Fruit fly (Drosophila melanogaster) whole organism, prepupa: Measurements from ENCODE around the gene Elo68alpha.
A peak's percentile ranks its signal among the peaks of the same experiment; 100 is the strongest.
"Not testable (repeated sequence)": the region's sequence is repeated elsewhere in the genome, so short reads cannot be mapped to it uniquely, and the experiment has no call there.

Source experiments
- CG11762 ChIP-seq: fragments of 200-800 bp; sonication (Bioruptor generic); optimal IDR thresholded peaks from 3 replicates; lab custom pipeline; 2016; ENCODE audit warnings: missing biosample characterization, missing genetic modification characterization; ENCODE audit not compliant: insufficient read depth
- CG11902 ChIP-seq: fragments of 200-800 bp; sonication (Bioruptor generic); optimal IDR thresholded peaks from 3 replicates; lab custom pipeline; 2016; ENCODE audit warnings: missing biosample characterization, missing genetic modification characterization
- CG15336 ChIP-seq: fragments of 200-800 bp; sonication (Bioruptor generic); IDR thresholded peaks from 2 replicates; pipeline ENCODE4 v1.3.6; 2022; ENCODE audit warnings: missing biosample characterization, missing genetic modification characterization
- CG1621 ChIP-seq: fragments of 200-800 bp; sonication (Bioruptor generic); optimal IDR thresholded peaks from 3 replicates; lab custom pipeline; 2018; ENCODE audit warnings: missing biosample characterization, mild to moderate bottlenecking, missing genetic modification characterization
- CG16779 ChIP-seq: fragments of 200-800 bp; sonication (Bioruptor generic); optimal IDR thresholded peaks from 3 replicates; lab custom pipeline; 2017; ENCODE audit warnings: missing biosample characterization, mild to moderate bottlenecking, missing genetic modification characterization
- CG31627 ChIP-seq: fragments of 200-800 bp; sonication (Bioruptor generic); optimal IDR thresholded peaks from 3 replicates; lab custom pipeline; 2016; ENCODE audit warnings: missing biosample characterization, missing genetic modification characterization
- CG32006 ChIP-seq: fragments of 200-800 bp; sonication (Bioruptor generic); optimal IDR thresholded peaks from 3 replicates; lab custom pipeline; 2017; ENCODE audit warnings: missing biosample characterization, mild to moderate bottlenecking, missing genetic modification characterization
- CG34406 ChIP-seq: fragments of 200-800 bp; sonication (Bioruptor generic); optimal IDR thresholded peaks from 3 replicates; lab custom pipeline; 2016; ENCODE audit warnings: missing biosample characterization, missing genetic modification characterization
- CG6276 ChIP-seq: fragments of 200-800 bp; sonication (Bioruptor generic); optimal IDR thresholded peaks from 2 replicates; lab custom pipeline; 2017; ENCODE audit warnings: missing biosample characterization, mild to moderate bottlenecking, missing genetic modification characterization
- CG6808 ChIP-seq: fragments of 200-800 bp; sonication (Bioruptor generic); optimal IDR thresholded peaks from 3 replicates; lab custom pipeline; 2017; ENCODE audit warnings: missing biosample characterization, missing genetic modification characterization, mild to moderate bottlenecking, moderate library complexity, missing genetic modification reagents
- CG6854 ChIP-seq: fragments of 200-800 bp; sonication (Bioruptor generic); optimal IDR thresholded peaks from 2 replicates; lab custom pipeline; 2017; ENCODE audit warnings: missing biosample characterization, mild to moderate bottlenecking, missing genetic modification characterization
- CG8119 ChIP-seq: fragments of 200-800 bp; sonication (Bioruptor generic); IDR thresholded peaks from 3 replicates; pipeline ENCODE4 v1.3.6; 2022; ENCODE audit warnings: missing biosample characterization, missing genetic modification characterization
- CG8319 ChIP-seq: fragments of 200-800 bp; sonication (Bioruptor generic); optimal IDR thresholded peaks from 3 replicates; lab custom pipeline; 2016; ENCODE audit warnings: missing biosample characterization, missing genetic modification characterization
- CG8632 ChIP-seq: fragments of 200-800 bp; sonication (Bioruptor generic); optimal IDR thresholded peaks from 3 replicates; lab custom pipeline; 2016; ENCODE audit warnings: missing biosample characterization, missing genetic modification characterization
- CG9139 ChIP-seq: fragments of 200-800 bp; sonication (Bioruptor generic); optimal IDR thresholded peaks from 3 replicates; lab custom pipeline; 2017; ENCODE audit warnings: missing biosample characterization, mild to moderate bottlenecking, missing genetic modification characterization
- Eip75B ChIP-seq: fragments of 200-800 bp; sonication (Bioruptor generic); optimal IDR thresholded peaks from 3 replicates; lab custom pipeline; 2016; ENCODE audit warnings: missing biosample characterization, missing genetic modification characterization
- Eip78C ChIP-seq: fragments of 200-800 bp; sonication (Bioruptor generic); peaks from one replicate; lab custom pipeline; 2016; ENCODE audit warnings: missing biosample characterization, missing genetic modification characterization
- Ets21C ChIP-seq: fragments of 200-800 bp; sonication (Bioruptor generic); optimal IDR thresholded peaks from 3 replicates; lab custom pipeline; 2016; ENCODE audit warnings: missing biosample characterization, missing genetic modification characterization
- Ets96B ChIP-seq: fragments of 200-800 bp; optimal IDR thresholded peaks from 2 replicates; lab custom pipeline; 2019; ENCODE audit warnings: missing biosample characterization, mild to moderate bottlenecking, missing genetic modification characterization, moderate library complexity
- Gug ChIP-seq: fragments of 200-800 bp; sonication (Bioruptor generic); IDR thresholded peaks from 2 replicates; pipeline ENCODE4 v1.3.6; 2022; ENCODE audit warnings: missing biosample characterization, missing genetic modification characterization
- Hr38 ChIP-seq: sonication (Bioruptor generic); optimal IDR thresholded peaks from 2 replicates; lab custom pipeline; 2016; ENCODE audit warnings: missing biosample characterization, missing genetic modification characterization
- Hr4 ChIP-seq: fragments of 200-800 bp; sonication (Bioruptor generic); optimal IDR thresholded peaks from 3 replicates; lab custom pipeline; 2016; ENCODE audit warnings: missing biosample characterization, missing genetic modification characterization
- Met ChIP-seq: fragments of 200-800 bp; sonication (Bioruptor generic); optimal IDR thresholded peaks from 3 replicates; lab custom pipeline; 2016; ENCODE audit warnings: missing biosample characterization, missing genetic modification characterization
- OdsH ChIP-seq: fragments of 200-800 bp; sonication (Bioruptor generic); optimal IDR thresholded peaks from 3 replicates; lab custom pipeline; 2016; ENCODE audit warnings: missing biosample characterization, missing genetic modification characterization
- Smox ChIP-seq: fragments of 200-800 bp; sonication (Bioruptor generic); optimal IDR thresholded peaks from 3 replicates; lab custom pipeline; 2016; ENCODE audit warnings: missing biosample characterization, missing genetic modification characterization
- Sox14 ChIP-seq: fragments of 200-800 bp; sonication (Bioruptor generic); optimal IDR thresholded peaks from 3 replicates; lab custom pipeline; 2016; ENCODE audit warnings: missing biosample characterization, missing genetic modification characterization
- Sox15 ChIP-seq: fragments of 200-800 bp; sonication (Bioruptor generic); optimal IDR thresholded peaks from 3 replicates; lab custom pipeline; 2016; ENCODE audit warnings: missing biosample characterization, missing genetic modification characterization
- acj6 ChIP-seq: fragments of 200-800 bp; sonication (Bioruptor generic); optimal IDR thresholded peaks from 3 replicates; lab custom pipeline; 2016; ENCODE audit warnings: missing biosample characterization, missing genetic modification characterization
- cyc ChIP-seq: fragments of 200-800 bp; sonication (Bioruptor generic); optimal IDR thresholded peaks from 3 replicates; lab custom pipeline; 2016; ENCODE audit warnings: missing biosample characterization, missing genetic modification characterization
- fd59A ChIP-seq: fragments of 200-800 bp; sonication (Bioruptor generic); optimal IDR thresholded peaks from 2 replicates; lab custom pipeline; 2017; ENCODE audit warnings: missing biosample characterization, mild to moderate bottlenecking, missing genetic modification characterization, missing genetic modification reagents
- fkh ChIP-seq: fragments of 200-800 bp; sonication (Bioruptor generic); optimal IDR thresholded peaks from 3 replicates; lab custom pipeline; 2017; ENCODE audit warnings: missing biosample characterization, mild to moderate bottlenecking, missing genetic modification characterization, moderate library complexity
- lz ChIP-seq: fragments of 200-800 bp; sonication (Bioruptor generic); optimal IDR thresholded peaks from 3 replicates; lab custom pipeline; 2016; ENCODE audit warnings: missing biosample characterization, missing genetic modification characterization
- spab ChIP-seq: fragments of 200-800 bp; sonication (Bioruptor generic); optimal IDR thresholded peaks from 2 replicates; lab custom pipeline; 2017; ENCODE audit warnings: missing biosample characterization, mild to moderate bottlenecking, missing genetic modification characterization, missing genetic modification reagents
- ss ChIP-seq, 2 experiments: fragments of 200-800 bp; sonication (Bioruptor generic); optimal IDR thresholded peaks; 2 replicates in 1 of 2; 3 replicates in 1 of 2; lab custom pipeline; 2017 to 2018; ENCODE audit warnings: mild to moderate bottlenecking in 2 of 2, missing biosample characterization in 2 of 2, missing genetic modification characterization in 2 of 2, moderate library complexity in 1 of 2
- svp ChIP-seq: fragments of 200-800 bp; sonication (Bioruptor generic); peaks from one replicate; lab custom pipeline; 2016; ENCODE audit warnings: missing biosample characterization, missing genetic modification characterization
- topi ChIP-seq: fragments of 200-800 bp; sonication (Bioruptor generic); optimal IDR thresholded peaks from 3 replicates; lab custom pipeline; 2016; ENCODE audit warnings: missing biosample characterization, missing genetic modification characterization

Gene Elo68alpha

DNA sequence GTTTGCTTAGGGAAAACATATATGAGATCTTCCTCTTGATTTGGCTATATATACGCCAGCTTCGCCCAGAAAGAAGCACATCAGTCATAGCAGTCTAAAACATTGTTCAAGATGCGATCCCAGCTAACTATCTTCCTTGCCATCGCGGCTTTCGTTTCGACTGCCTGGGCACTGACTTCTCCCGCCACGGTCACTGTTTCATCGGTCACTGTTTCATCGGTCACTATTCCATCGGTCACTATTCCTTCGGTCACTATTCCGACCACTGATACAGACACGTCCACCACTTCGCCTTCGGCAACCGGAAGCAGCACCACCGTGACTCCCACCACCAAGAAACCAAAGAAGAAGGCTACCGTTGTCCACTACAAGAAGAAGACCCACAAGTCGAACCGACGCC lies 32.1 kb upstream of the Elo68alpha start, which contains the start of gene CG14143:
TSS of gene CG14143 (plus strand) at position 102 of the 400 bp plus-strand sequence.
- not testable (repeated sequence) for TF ChIP-seq CG6808 (GFP tag; lab: Kevin White, UChicago); acj6 (GFP tag; lab: Kevin White, UChicago); cyc

DNA sequence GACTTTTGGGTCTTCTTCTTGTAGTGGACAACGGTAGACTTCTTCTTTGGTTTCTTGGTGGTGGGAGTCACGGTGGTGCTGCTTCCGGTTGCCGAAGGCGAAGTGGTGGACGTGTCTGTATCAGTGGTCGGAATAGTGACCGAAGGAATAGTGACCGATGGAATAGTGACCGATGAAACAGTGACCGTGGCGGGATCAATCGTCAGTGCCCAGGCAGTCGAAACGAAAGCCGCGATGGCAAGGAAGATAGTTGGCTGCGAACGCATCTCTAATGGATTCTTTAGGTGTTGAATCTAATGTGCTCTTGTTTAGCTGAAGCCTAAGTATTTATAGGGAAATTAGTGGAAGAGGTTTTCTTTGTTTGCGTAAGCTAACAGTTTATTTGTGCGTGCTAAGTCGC lies 29.2 kb upstream of the Elo68alpha start, which contains the start of gene CG32074:
TSS of gene CG32074 (minus strand) at position 268 of the 400 bp plus-strand sequence.
- not testable (repeated sequence) for TF ChIP-seq Gug (GFP tag; lab: Robert Waterston, UW); Ets96B (tag; lab: Kevin White, UChicago); CG11762

- no peak for TF ChIP-seq Smox (GFP tag; lab: Kevin White, UChicago)
- no peak for TF ChIP-seq cyc
- TF ChIP-seq Sox15 = no peak
- no peak for TF ChIP-seq topi
- TF ChIP-seq Ets21C (GFP tag; lab: Kevin White, UChicago) = no peak
- TF ChIP-seq CG32006 (GFP tag; lab: Kevin White, UChicago) = no peak
- no peak for TF ChIP-seq CG9139 (GFP tag; lab: Kevin White, UChicago)
- TF ChIP-seq Sox14 = no peak
- TF ChIP-seq Hr4 (GFP tag; lab: Kevin White, UChicago) = no peak
- no peak for TF ChIP-seq fkh (GFP tag; lab: Kevin White, UChicago)
- TF ChIP-seq spab (GFP tag; lab: Kevin White, UChicago) = no peak
- TF ChIP-seq CG8632 = no peak
- TF ChIP-seq CG1621 = no peak
- TF ChIP-seq OdsH (GFP tag; lab: Kevin White, UChicago) = no peak
- TF ChIP-seq CG31627 = no peak
- no peak for TF ChIP-seq CG8319 (GFP tag; lab: Kevin White, UChicago)
- no peak for TF ChIP-seq CG6276 (GFP tag; lab: Kevin White, UChicago)
These were observed 27.7 kb upstream of the Elo68alpha start, which contains the start of gene nol for dm6 chr3L:11130535-11130934. Gene nol (plus strand): TSS chr3L:11130835.

- TF ChIP-seq fkh (GFP tag; lab: Kevin White, UChicago) (peak; percentile 8), fd59A (GFP tag; lab: Kevin White, UChicago) (no peak)
- TF ChIP-seq, all 60 proteins: peak for 1
These were observed 23.1 kb upstream of the Elo68alpha start for dm6 chr3L:11125636-11126532.

DNA sequence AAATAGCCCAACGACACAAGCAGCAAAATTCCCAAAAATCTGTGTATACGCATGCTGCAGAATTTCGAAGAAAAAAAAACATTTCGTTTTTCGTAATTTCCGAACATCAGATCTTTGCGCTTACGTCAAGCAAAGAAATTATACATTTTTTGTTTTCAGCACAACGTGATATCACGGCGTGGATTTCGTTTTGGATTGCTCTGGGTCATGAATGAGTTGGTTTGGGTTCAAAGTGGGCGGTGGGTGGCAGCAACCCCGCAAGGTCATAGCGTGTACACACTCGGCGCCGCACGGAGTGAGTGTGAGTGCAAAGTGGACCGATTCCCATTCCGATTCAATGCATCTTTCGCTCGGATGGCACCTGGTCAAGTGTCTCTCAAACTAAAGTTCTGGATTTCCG lies 22.0 kb upstream of the Elo68alpha start:
- peak; percentile 88 for TF ChIP-seq svp (GFP tag; lab: Kevin White, UChicago)
- no peak for TF ChIP-seq CG34406 (GFP tag; lab: Kevin White, UChicago)

- TF ChIP-seq Eip78C (GFP tag; lab: Kevin White, UChicago) (peak; percentile 77), Hr4 (GFP tag; lab: Kevin White, UChicago) (peak; percentile 43), Met (peak; percentile 15), CG11762 (no peak)
These were observed 21.6 kb upstream of the Elo68alpha start for dm6 chr3L:11124439-11124838.

DNA sequence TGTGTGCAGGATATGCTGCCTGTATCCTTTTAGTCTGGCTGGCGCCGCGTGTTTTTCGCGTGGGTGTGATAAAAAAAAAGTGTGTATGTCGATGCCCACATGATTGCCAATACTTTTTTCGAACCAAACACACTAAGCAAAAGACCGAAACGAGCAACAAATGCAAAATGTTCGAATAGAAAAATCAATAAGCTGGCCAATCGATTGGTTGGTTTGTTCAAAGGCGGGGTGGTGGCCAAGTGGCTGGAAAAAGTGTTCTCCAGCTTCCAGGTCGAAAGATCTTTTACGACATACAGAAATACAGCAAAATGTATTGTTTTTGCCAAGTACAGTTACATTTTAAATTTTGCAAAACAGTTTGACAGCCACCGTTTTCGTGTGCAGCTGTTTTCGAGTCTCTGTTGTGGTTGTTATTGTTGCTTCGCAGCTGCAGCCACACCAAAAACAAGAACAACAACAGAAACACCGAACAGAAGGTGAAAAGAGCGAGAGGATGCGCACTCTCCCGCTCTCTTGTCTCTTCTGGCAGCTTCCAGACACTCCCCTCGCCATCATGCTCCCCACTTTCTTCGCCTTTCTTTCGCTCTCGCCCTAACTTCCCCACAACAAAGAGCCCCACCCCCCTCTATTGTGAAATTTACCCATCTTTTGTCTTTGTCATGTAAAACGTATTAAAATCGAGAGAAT lies 20.9 kb upstream of the Elo68alpha start:
- TF ChIP-seq CG31627 (no peak), CG1621 (no peak), svp (GFP tag; lab: Kevin White, UChicago) (peak; percentile 84), Hr38 (GFP tag; lab: Kevin White, UChicago) (no peak), Ets21C (GFP tag; lab: Kevin White, UChicago) (no peak), lz (GFP tag; lab: Kevin White, UChicago) (no peak), CG8119 (GFP tag; lab: Robert Waterston, UW) (no peak), ss (GFP tag; optimal IDR thresholded peaks at IDR 0.05; lab: Kevin White, UChicago) (peak; percentile 16 to 20), CG6276 (GFP tag; lab: Kevin White, UChicago) (no peak), CG16779 (tag; lab: Kevin White, UChicago) (no peak), CG8632 (no peak), Eip75B (GFP tag; lab: Kevin White, UChicago) (no peak), Eip78C (GFP tag; lab: Kevin White, UChicago) (no peak), CG6854 (GFP tag; lab: Kevin White, UChicago) (peak; percentile 16), Sox14 (peak; percentile 88), CG11902 (no peak), CG15336 (GFP tag; lab: Robert Waterston, UW) (0 out of 2 replicates have a peak, but pooled peaks have one; percentile 8), Ets96B (tag; lab: Kevin White, UChicago) (no peak), acj6 (GFP tag; lab: Kevin White, UChicago) (no peak)
